Worm (Caenorhabditis elegans) whole organism, dauer: ENCODE measurements around the gene znf-598.

ENCODE experiments used
- unc-62 ChIP-seq: sonication (generic microtip); optimal IDR thresholded peaks from 2 replicates; lab custom pipeline; 2017; ENCODE audit warnings: missing biosample characterization, missing genetic modification reagents, missing genetic modification characterization

The znf-598 gene

ce11 chrII:7050021-7050722 lies 24.6 kb downstream of the znf-598 start, which contains the start of the genes tcer-1 and ZK1127.5:
Gene tcer-1, minus strand, starts transcription at chrII:7050071.
Gene ZK1127.5, plus strand, starts transcription at chrII:7050672.
- no peak for TF ChIP-seq unc-62 (GFP tag; lab: Kevin White, UChicago)

- TF ChIP-seq unc-62 (GFP tag; lab: Kevin White, UChicago): no peak
Measured at ce11 chrII:7051778-7052177, 26.2 kb downstream of the znf-598 start, which contains the start of gene ZK1127.12. Gene ZK1127.12, plus strand, starts transcription at chrII:7052078.

DNA sequence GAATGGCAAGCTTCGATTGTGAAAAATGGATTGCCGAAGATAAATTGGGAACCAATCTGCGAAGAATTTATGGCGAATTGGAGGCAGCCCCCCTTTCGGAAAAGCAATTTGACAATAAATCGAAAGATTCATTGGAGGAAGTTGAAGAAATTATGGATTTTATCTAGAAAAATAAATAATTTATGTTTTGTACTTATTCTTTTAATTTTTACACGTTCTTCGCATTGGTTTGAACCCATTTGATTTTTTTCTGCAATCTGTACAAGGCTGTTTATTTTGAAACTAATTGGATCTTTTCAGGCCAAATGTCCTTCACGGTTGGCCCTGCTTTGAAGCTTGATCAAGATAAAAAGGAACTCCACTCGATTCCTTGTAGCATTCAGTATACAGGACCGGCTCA lies 27.4 kb downstream of the znf-598 start, which contains the start of gene ZK1127.13:
TSS of gene ZK1127.13 (plus strand) at position 301 of the 400 bp plus-strand sequence.
- TF ChIP-seq unc-62 (GFP tag; lab: Kevin White, UChicago): no peak

DNA sequence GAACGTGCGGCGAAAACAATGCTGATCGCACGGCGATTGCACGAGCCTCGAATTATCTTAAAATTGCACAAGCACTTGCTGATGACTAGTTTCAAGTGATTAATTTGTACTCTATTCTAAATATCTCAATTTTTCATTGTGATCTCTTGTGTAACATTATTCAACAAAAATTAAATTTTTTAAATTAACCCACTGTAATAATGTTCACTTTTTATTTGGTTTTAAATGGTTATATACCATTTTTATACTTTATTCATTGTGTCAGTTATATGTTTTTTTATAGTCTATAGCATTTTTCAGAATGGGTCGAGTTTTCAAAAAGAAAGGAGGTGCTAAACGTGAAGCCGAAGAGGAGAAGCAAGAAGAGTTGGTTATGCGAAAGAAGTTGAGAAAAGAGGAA lies 28.0 kb downstream of the znf-598 start, which contains the start of gene ZK1127.4:
TSS of gene ZK1127.4 (plus strand) at position 301 of the 400 bp plus-strand sequence.
- TF ChIP-seq unc-62 (GFP tag; lab: Kevin White, UChicago): no peak

ce11 chrII:7054987-7055386 lies 29.4 kb downstream of the znf-598 start, which contains the start of gene ZK1127.3:
Gene ZK1127.3, plus strand, starts transcription at chrII:7055287.
- no peak for TF ChIP-seq unc-62 (GFP tag; lab: Kevin White, UChicago)

ce11 chrII:7056328-7056727 lies 30.7 kb downstream of the znf-598 start:
- TF ChIP-seq unc-62 (GFP tag; lab: Kevin White, UChicago): no peak

ce11 chrII:7057860-7058259 lies 32.3 kb downstream of the znf-598 start, which contains the start of gene cth-2:
Gene cth-2, minus strand, starts transcription at chrII:7057960.
- no peak for TF ChIP-seq unc-62 (GFP tag; lab: Kevin White, UChicago)

DNA sequence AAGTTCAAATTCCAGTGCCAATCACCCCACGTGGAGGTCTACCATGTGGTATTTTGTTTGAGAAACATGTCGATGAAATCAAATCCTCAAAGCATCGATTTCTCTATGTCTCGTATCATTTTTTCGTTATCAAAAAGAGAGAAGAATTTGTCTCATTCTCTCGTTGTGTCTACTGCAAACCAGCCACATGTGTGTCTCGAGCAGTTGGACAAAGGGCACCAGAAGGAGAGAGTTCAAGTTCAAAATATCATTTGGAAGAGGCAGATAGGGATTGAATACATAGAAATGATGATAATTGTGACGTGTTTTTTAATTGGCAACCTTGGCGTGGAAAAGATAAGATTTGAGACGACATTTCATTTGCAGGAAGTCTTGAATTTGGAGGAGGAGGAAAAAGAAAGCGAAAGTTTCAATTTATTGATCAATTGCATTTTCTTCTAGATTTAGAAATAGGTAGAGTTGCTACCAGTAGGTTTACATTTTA lies 33.7 kb downstream of the znf-598 start:
- TF ChIP-seq unc-62 (GFP tag; lab: Kevin White, UChicago): no peak

DNA sequence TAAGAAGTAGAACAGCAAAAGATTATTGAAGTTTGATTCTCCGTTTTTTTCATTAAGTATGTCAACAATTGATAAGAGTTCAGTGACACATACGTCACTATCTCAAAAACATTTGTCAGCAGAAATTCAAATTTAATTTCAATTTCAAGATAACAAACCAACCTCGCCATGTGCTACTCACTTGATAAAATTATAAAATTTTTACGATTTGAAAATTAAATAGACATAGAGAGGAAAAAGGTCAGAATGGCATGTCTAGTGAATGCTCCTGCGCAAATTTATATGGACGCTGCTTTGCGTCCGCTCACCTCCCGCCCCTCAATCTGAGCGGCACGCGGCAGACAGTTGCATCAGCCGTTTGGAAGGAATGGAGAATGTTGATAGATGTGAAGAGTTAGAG lies 34.6 kb downstream of the znf-598 start:
- TF ChIP-seq unc-62 (GFP tag; lab: Kevin White, UChicago): no peak

DNA sequence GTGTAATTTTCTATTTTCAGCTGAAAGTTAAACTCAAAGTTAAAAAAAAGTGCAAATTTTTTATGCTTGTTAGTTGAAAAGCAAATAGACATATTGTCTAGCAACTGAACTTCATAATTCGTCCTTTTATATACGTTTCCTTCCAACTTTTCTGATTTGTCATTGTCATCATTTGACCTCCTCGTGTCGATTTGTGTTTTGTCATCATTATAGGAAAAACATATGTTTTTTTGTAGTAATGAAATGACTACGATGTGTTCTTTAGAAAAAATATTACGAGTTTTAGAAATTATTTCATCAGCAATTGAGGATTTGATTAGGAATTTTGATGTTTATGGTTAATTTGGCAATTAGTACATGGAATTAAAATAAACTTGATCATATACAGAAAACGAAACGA lies 35.2 kb downstream of the znf-598 start:
- no peak for TF ChIP-seq unc-62 (GFP tag; lab: Kevin White, UChicago)

ce11 chrII:7061730-7062129 lies 36.1 kb downstream of the znf-598 start, which contains the start of gene acs-6:
Gene acs-6, plus strand, starts transcription at chrII:7062030.
- TF ChIP-seq unc-62 (GFP tag; lab: Kevin White, UChicago): no peak

ce11 chrII:7065391-7065790 lies 39.8 kb downstream of the znf-598 start, which contains the start of gene nos-2:
Gene nos-2, plus strand, starts transcription at chrII:7065618.
- TF ChIP-seq unc-62 (GFP tag; lab: Kevin White, UChicago): no peak

- no peak for TF ChIP-seq unc-62 (GFP tag; lab: Kevin White, UChicago)
Measured at ce11 chrII:7069866-7070265, 44.3 kb downstream of the znf-598 start, which contains the start of gene him-14. Gene him-14, minus strand, starts transcription at chrII:7069966.

DNA sequence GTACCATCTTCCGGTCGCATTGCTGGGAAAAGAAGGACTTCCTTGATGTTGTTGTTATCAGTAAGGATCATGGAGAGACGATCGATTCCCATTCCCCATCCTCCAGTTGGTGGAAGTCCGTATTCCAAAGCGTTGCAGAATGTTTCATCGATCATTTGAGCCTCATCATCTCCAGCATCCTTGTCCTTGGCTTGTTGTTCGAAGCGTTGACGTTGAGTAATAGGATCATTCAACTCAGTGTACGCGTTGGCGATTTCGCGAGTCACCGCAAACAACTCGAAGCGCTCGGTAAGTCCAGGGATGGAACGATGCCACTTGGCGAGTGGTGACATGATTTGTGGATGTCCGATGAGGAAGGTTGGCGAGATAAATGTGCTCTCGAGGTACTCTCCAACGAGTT lies 44.8 kb downstream of the znf-598 start:
- TF ChIP-seq unc-62 (GFP tag; lab: Kevin White, UChicago): no peak

DNA sequence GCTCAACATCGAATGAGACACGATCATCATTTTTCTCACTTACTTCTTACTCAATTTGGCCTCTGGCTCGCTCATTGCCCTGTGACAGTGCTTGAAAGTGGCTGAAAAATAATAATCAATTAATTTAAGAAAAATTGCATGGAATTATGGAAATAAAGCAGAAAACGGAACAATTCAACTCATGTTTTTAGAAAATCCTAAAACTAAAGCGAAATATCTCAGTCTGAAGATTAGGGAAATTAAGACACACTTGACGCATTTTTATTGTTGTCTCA lies 46.6 kb downstream of the znf-598 start, which contains the start of gene kars-1:
TSS of gene kars-1 (minus strand) at position 101 of the 275 bp plus-strand sequence.
- TF ChIP-seq unc-62 (GFP tag; lab: Kevin White, UChicago): no peak
